Worm (Caenorhabditis elegans) whole organism, mixed stage, embryonic: ENCODE data around the gene lis-1.

Experiments used
- bed-3 ChIP-seq: fragments of 200-800 bp; sonication (Bioruptor generic); optimal IDR thresholded peaks from 3 replicates; lab custom pipeline; 2018; ENCODE audit warnings: mild to moderate bottlenecking, missing genetic modification characterization, moderate library complexity, missing compliant biosample characterization
- blmp-1 ChIP-seq: fragments of 150-350 bp; optimal IDR thresholded peaks from 2 replicates; lab custom pipeline; 2014; ENCODE audit warnings: missing biosample characterization, missing genetic modification characterization
- ceh-83 ChIP-seq: fragments of 200-800 bp; sonication (Bioruptor generic); optimal IDR thresholded peaks from 2 replicates; lab custom pipeline; 2018; ENCODE audit warnings: mild to moderate bottlenecking, missing genetic modification characterization, missing compliant biosample characterization
- ces-1 ChIP-seq: fragments of 150-350 bp; optimal IDR thresholded peaks from 2 replicates; lab custom pipeline; 2014; ENCODE audit warnings: missing biosample characterization, missing genetic modification reagents, missing genetic modification characterization
- cnd-1 ChIP-seq: fragments of 200-800 bp; sonication (Bioruptor generic); optimal IDR thresholded peaks from 2 replicates; lab custom pipeline; 2018; ENCODE audit warnings: mild to moderate bottlenecking, missing genetic modification characterization, missing compliant biosample characterization
- ham-2 ChIP-seq: fragments of 200-800 bp; sonication (Bioruptor generic); optimal IDR thresholded peaks from 2 replicates; lab custom pipeline; 2018; ENCODE audit warnings: mild to moderate bottlenecking, missing genetic modification characterization, missing compliant biosample characterization
- lin-13 ChIP-seq: fragments of 150-350 bp; optimal IDR thresholded peaks from 2 replicates; lab custom pipeline; 2014; ENCODE audit warnings: missing biosample characterization, missing genetic modification characterization
- nhr-12 ChIP-seq: fragments of 150-350 bp; optimal IDR thresholded peaks from 2 replicates; lab custom pipeline; 2014; ENCODE audit warnings: missing biosample characterization, missing genetic modification characterization
- nhr-237 ChIP-seq: fragments of 150-350 bp; optimal IDR thresholded peaks from 2 replicates; lab custom pipeline; 2014; ENCODE audit warnings: missing biosample characterization, missing genetic modification characterization
- pha-4 ChIP-seq: fragments of 150-350 bp; optimal IDR thresholded peaks from 2 replicates; lab custom pipeline; 2018; ENCODE audit warnings: missing biosample characterization, missing genetic modification reagents, missing genetic modification characterization
- snpc-4 ChIP-seq: fragments of 150-350 bp; optimal IDR thresholded peaks from 2 replicates; lab custom pipeline; 2014; ENCODE audit warnings: missing biosample characterization, missing genetic modification characterization
- unc-39 ChIP-seq: fragments of 150-350 bp; optimal IDR thresholded peaks from 2 replicates; lab custom pipeline; 2014; ENCODE audit warnings: missing biosample characterization, missing genetic modification characterization
- unc-62 ChIP-seq: fragments of 150-350 bp; optimal IDR thresholded peaks from 2 replicates; lab custom pipeline; 2014; ENCODE audit warnings: missing biosample characterization, missing genetic modification reagents, missing genetic modification characterization
- ztf-11 ChIP-seq: fragments of 150-350 bp; optimal IDR thresholded peaks from 2 replicates; lab custom pipeline; 2014; ENCODE audit warnings: missing biosample characterization, missing genetic modification characterization

ce11 chrIII:13390789-13391188 lies 14.3 kb upstream of the lis-1 start:
- TF ChIP-seq bed-3 (no peak), unc-39 (no peak), ces-1 (no peak), lin-13 (tag; lab: Kevin White, UChicago) (no peak), pha-4 (tag; lab: Kevin White, UChicago) (no peak), nhr-237 (tag; lab: Kevin White, UChicago) (no peak), cnd-1 (tag; lab: Kevin White, UChicago) (no peak), ham-2 (GFP tag; lab: Kevin White, UChicago) (no peak), ztf-11 (tag; lab: Kevin White, UChicago) (no peak), blmp-1 (tag; lab: Kevin White, UChicago) (no peak), nhr-12 (no peak), snpc-4 (tag; lab: Kevin White, UChicago) (no peak), ceh-83 (no peak), unc-62 (GFP tag; lab: Kevin White, UChicago) (no peak)
